Fruit fly (Drosophila melanogaster) whole organism, prepupa: ENCODE measurements around the gene CG12885.

Source experiments
- Blimp-1 ChIP-seq: fragments of 200-800 bp; sonication (Bioruptor generic); optimal IDR thresholded peaks from 3 replicates; lab custom pipeline; 2017; ENCODE audit warnings: missing biosample characterization, missing genetic modification characterization, mild to moderate bottlenecking, moderate library complexity, missing genetic modification reagents
- CG10631 ChIP-seq: fragments of 200-800 bp; sonication (Bioruptor generic); optimal IDR thresholded peaks from 2 replicates; lab custom pipeline; 2016; ENCODE audit warnings: missing biosample characterization, missing genetic modification characterization
- CG11902 ChIP-seq: fragments of 200-800 bp; sonication (Bioruptor generic); optimal IDR thresholded peaks from 3 replicates; lab custom pipeline; 2016; ENCODE audit warnings: missing biosample characterization, missing genetic modification characterization
- CG1621 ChIP-seq: fragments of 200-800 bp; sonication (Bioruptor generic); optimal IDR thresholded peaks from 3 replicates; lab custom pipeline; 2018; ENCODE audit warnings: missing biosample characterization, mild to moderate bottlenecking, missing genetic modification characterization
- CG3032 ChIP-seq: fragments of 200-800 bp; optimal IDR thresholded peaks from 2 replicates; lab custom pipeline; 2019; ENCODE audit warnings: missing biosample characterization, mild to moderate bottlenecking, missing genetic modification characterization, moderate library complexity
- CG31627 ChIP-seq: fragments of 200-800 bp; sonication (Bioruptor generic); optimal IDR thresholded peaks from 3 replicates; lab custom pipeline; 2016; ENCODE audit warnings: missing biosample characterization, missing genetic modification characterization
- CG32006 ChIP-seq: fragments of 200-800 bp; sonication (Bioruptor generic); optimal IDR thresholded peaks from 3 replicates; lab custom pipeline; 2017; ENCODE audit warnings: missing biosample characterization, mild to moderate bottlenecking, missing genetic modification characterization
- CG34406 ChIP-seq: fragments of 200-800 bp; sonication (Bioruptor generic); optimal IDR thresholded peaks from 3 replicates; lab custom pipeline; 2016; ENCODE audit warnings: missing biosample characterization, missing genetic modification characterization
- CG3919 ChIP-seq: fragments of 200-800 bp; sonication (Bioruptor generic); optimal IDR thresholded peaks from 3 replicates; lab custom pipeline; 2016; ENCODE audit warnings: missing biosample characterization, missing genetic modification characterization
- CG6276 ChIP-seq: fragments of 200-800 bp; sonication (Bioruptor generic); optimal IDR thresholded peaks from 2 replicates; lab custom pipeline; 2017; ENCODE audit warnings: missing biosample characterization, mild to moderate bottlenecking, missing genetic modification characterization
- CG6808 ChIP-seq: fragments of 200-800 bp; sonication (Bioruptor generic); optimal IDR thresholded peaks from 3 replicates; lab custom pipeline; 2017; ENCODE audit warnings: missing biosample characterization, missing genetic modification characterization, mild to moderate bottlenecking, moderate library complexity, missing genetic modification reagents
- CG8119 ChIP-seq: fragments of 200-800 bp; sonication (Bioruptor generic); IDR thresholded peaks from 3 replicates; pipeline ENCODE4 v1.3.6; 2022; ENCODE audit warnings: missing biosample characterization, missing genetic modification characterization
- CG9139 ChIP-seq: fragments of 200-800 bp; sonication (Bioruptor generic); optimal IDR thresholded peaks from 3 replicates; lab custom pipeline; 2017; ENCODE audit warnings: missing biosample characterization, mild to moderate bottlenecking, missing genetic modification characterization
- Eip75B ChIP-seq: fragments of 200-800 bp; sonication (Bioruptor generic); optimal IDR thresholded peaks from 3 replicates; lab custom pipeline; 2016; ENCODE audit warnings: missing biosample characterization, missing genetic modification characterization
- Eip78C ChIP-seq: fragments of 200-800 bp; sonication (Bioruptor generic); peaks from one replicate; lab custom pipeline; 2016; ENCODE audit warnings: missing biosample characterization, missing genetic modification characterization
- Ets21C ChIP-seq: fragments of 200-800 bp; sonication (Bioruptor generic); optimal IDR thresholded peaks from 3 replicates; lab custom pipeline; 2016; ENCODE audit warnings: missing biosample characterization, missing genetic modification characterization
- Ets96B ChIP-seq: fragments of 200-800 bp; optimal IDR thresholded peaks from 2 replicates; lab custom pipeline; 2019; ENCODE audit warnings: missing biosample characterization, mild to moderate bottlenecking, missing genetic modification characterization, moderate library complexity
- Lpt ChIP-seq: fragments of 200-800 bp; sonication (Bioruptor generic); optimal IDR thresholded peaks from 3 replicates; lab custom pipeline; 2016; ENCODE audit warnings: missing biosample characterization, missing genetic modification characterization
- Met ChIP-seq: fragments of 200-800 bp; sonication (Bioruptor generic); optimal IDR thresholded peaks from 3 replicates; lab custom pipeline; 2016; ENCODE audit warnings: missing biosample characterization, missing genetic modification characterization
- Sox14 ChIP-seq: fragments of 200-800 bp; sonication (Bioruptor generic); optimal IDR thresholded peaks from 3 replicates; lab custom pipeline; 2016; ENCODE audit warnings: missing biosample characterization, missing genetic modification characterization
- achi ChIP-seq: fragments of 200-800 bp; sonication (Bioruptor generic); optimal IDR thresholded peaks from 3 replicates; lab custom pipeline; 2016; ENCODE audit warnings: missing biosample characterization, missing genetic modification characterization
- acj6 ChIP-seq: fragments of 200-800 bp; sonication (Bioruptor generic); optimal IDR thresholded peaks from 3 replicates; lab custom pipeline; 2016; ENCODE audit warnings: missing biosample characterization, missing genetic modification characterization
- cyc ChIP-seq: fragments of 200-800 bp; sonication (Bioruptor generic); optimal IDR thresholded peaks from 3 replicates; lab custom pipeline; 2016; ENCODE audit warnings: missing biosample characterization, missing genetic modification characterization
- dac ChIP-seq: fragments of 200-800 bp; sonication (Bioruptor generic); optimal IDR thresholded peaks from 2 replicates; lab custom pipeline; 2017; ENCODE audit warnings: missing biosample characterization, mild to moderate bottlenecking, missing genetic modification characterization
- dsx ChIP-seq: fragments of 200-800 bp; optimal IDR thresholded peaks from 3 replicates; lab custom pipeline; 2019; ENCODE audit warnings: missing biosample characterization, mild to moderate bottlenecking, missing genetic modification characterization, moderate library complexity; ENCODE audit not compliant: poor library complexity, severe bottlenecking
- eg ChIP-seq: fragments of 200-800 bp; sonication (Bioruptor generic); IDR thresholded peaks from 3 replicates; pipeline ENCODE4 v1.3.6; 2022; ENCODE audit warnings: missing biosample characterization, missing genetic modification characterization
- esn ChIP-seq: fragments of 200-800 bp; sonication (Bioruptor generic); optimal IDR thresholded peaks from 2 replicates; lab custom pipeline; 2016; ENCODE audit warnings: missing biosample characterization, mild to moderate bottlenecking, missing genetic modification characterization, moderate library complexity
- lz ChIP-seq: fragments of 200-800 bp; sonication (Bioruptor generic); optimal IDR thresholded peaks from 3 replicates; lab custom pipeline; 2016; ENCODE audit warnings: missing biosample characterization, missing genetic modification characterization
- pdm3 ChIP-seq: fragments of 200-800 bp; sonication (Bioruptor generic); optimal IDR thresholded peaks from 3 replicates; lab custom pipeline; 2016; ENCODE audit warnings: missing biosample characterization, missing genetic modification characterization
- spab ChIP-seq: fragments of 200-800 bp; sonication (Bioruptor generic); optimal IDR thresholded peaks from 2 replicates; lab custom pipeline; 2017; ENCODE audit warnings: missing biosample characterization, mild to moderate bottlenecking, missing genetic modification characterization, missing genetic modification reagents
- ss ChIP-seq, 2 experiments: fragments of 200-800 bp; sonication (Bioruptor generic); optimal IDR thresholded peaks; 2 replicates in 1 of 2; 3 replicates in 1 of 2; lab custom pipeline; 2017 to 2018; ENCODE audit warnings: mild to moderate bottlenecking in 2 of 2, missing biosample characterization in 2 of 2, missing genetic modification characterization in 2 of 2, moderate library complexity in 1 of 2
- topi ChIP-seq: fragments of 200-800 bp; sonication (Bioruptor generic); optimal IDR thresholded peaks from 3 replicates; lab custom pipeline; 2016; ENCODE audit warnings: missing biosample characterization, missing genetic modification characterization

CG12885 gene

DNA sequence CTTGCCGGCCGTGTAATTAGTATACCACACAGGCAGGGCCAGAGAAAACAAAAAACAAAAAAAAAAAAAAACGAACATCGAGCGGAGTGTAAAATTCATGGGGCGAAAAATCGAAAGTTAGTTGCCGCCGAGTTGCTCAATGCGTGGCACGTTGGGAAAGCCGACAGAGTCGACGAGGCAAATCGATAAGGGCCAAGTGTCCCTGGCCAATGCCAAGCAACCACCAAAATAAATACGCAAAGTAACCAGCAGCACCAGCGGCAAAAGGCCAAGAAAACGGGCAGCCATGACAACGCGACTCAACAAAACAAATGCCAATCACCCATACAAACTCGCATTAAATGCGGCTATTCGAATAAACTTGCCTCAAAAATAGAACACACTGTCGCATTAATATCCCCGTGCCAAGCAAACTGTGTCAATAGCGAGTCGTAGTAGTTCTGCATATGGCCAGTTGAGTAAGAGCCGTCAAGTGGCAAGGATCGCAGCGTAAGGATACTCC lies at the start of gene CG12885:
Gene CG12885 (plus strand): TSS at position 452 of the 502 bp plus-strand sequence.
- TF ChIP-seq CG34406 (GFP tag; lab: Kevin White, UChicago) (no peak), CG3919 (no peak), achi (no peak), esn (GFP tag; lab: Kevin White, UChicago) (no peak), CG10631 (GFP tag; lab: Kevin White, UChicago) (no peak), lz (GFP tag; lab: Kevin White, UChicago) (no peak), ss (GFP tag; optimal IDR thresholded peaks at IDR 0.05; lab: Kevin White, UChicago) (no peak), CG32006 (GFP tag; lab: Kevin White, UChicago) (no peak), CG6808 (no peak), eg (GFP tag; lab: Robert Waterston, UW) (no peak), CG9139 (no peak), Blimp-1 (GFP tag; lab: Kevin White, UChicago) (no peak), CG31627 (GFP tag; lab: Kevin White, UChicago) (no peak), cyc (no peak), CG8119 (GFP tag; lab: Robert Waterston, UW) (no peak), Sox14 (GFP tag; lab: Kevin White, UChicago) (no peak), dac (no peak), CG3032 (tag; lab: Kevin White, UChicago) (no peak), Met (GFP tag; lab: Kevin White, UChicago) (no peak)

dm6 chr3R:27477507-27477906 lies 43.2 kb upstream of the CG12885 start:
- TF ChIP-seq acj6 (GFP tag; lab: Kevin White, UChicago) (no peak), Met (GFP tag; lab: Kevin White, UChicago) (no peak)

DNA sequence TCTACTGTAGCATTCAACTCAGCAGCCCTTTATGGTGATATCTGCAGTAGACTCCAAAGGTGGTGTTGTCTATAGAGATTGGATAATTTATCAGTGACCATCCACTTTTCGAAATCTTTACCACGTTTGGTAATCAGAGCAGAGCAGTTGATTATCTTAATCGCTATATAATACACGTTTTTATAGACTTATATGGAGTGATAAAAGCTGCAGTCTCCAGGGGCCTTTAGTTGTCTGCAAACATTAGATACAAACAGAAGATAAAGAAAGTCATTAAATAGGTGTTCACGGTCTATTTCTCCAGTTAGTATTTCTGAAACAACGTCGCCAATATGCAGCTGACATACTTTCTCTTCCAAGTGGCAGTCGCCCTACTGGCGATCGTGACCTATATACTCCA lies 42.3 kb upstream of the CG12885 start, which contains the start of gene Cyp6a18:
Gene Cyp6a18 (plus strand): TSS at position 301 of the 400 bp plus-strand sequence.
- TF ChIP-seq dac (no peak), Lpt (GFP tag; lab: Kevin White, UChicago) (no peak), CG6808 (no peak), CG3919 (no peak), spab (GFP tag; lab: Kevin White, UChicago) (no peak), Sox14 (GFP tag; lab: Kevin White, UChicago) (no peak), Ets21C (GFP tag; lab: Kevin White, UChicago) (no peak), dsx (no peak), CG34406 (GFP tag; lab: Kevin White, UChicago) (no peak), Eip78C (GFP tag; lab: Kevin White, UChicago) (no peak)

DNA sequence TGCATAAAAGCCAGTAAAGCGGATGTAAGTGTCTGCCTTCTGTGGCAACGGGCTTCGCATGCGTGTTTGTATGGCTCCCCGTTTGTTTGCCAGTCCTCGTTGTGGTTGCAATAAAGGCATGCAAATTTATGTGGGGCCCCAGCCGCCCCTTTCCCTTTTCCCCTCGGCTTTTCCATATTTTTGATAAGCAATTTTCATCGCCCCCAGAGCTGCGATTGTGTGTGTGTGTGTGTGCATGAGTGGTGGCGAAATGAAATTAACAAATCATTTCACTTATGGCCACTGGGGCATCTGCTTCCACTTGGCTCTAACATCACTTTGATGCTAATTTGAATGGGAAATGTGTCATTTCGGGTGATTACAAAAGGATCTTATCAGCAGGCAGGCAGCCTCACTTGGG lies 33.0 kb upstream of the CG12885 start, which contains the start of gene Gr98a:
Gene Gr98a (plus strand): TSS at position 301 of the 400 bp plus-strand sequence.
- TF ChIP-seq CG6276 (GFP tag; lab: Kevin White, UChicago) (no peak), CG11902 (GFP tag; lab: Kevin White, UChicago) (no peak), CG3032 (tag; lab: Kevin White, UChicago) (no peak), acj6 (GFP tag; lab: Kevin White, UChicago) (no peak), CG1621 (tag; lab: Kevin White, UChicago) (no peak), Ets96B (tag; lab: Kevin White, UChicago) (no peak), CG9139 (no peak), Lpt (GFP tag; lab: Kevin White, UChicago) (no peak), ss (GFP tag; optimal IDR thresholded peaks at IDR 0.05; lab: Kevin White, UChicago) (no peak), eg (GFP tag; lab: Robert Waterston, UW) (no peak), Eip75B (GFP tag; lab: Kevin White, UChicago) (no peak), cyc (no peak), esn (GFP tag; lab: Kevin White, UChicago) (no peak), pdm3 (GFP tag; lab: Kevin White, UChicago) (no peak)

DNA sequence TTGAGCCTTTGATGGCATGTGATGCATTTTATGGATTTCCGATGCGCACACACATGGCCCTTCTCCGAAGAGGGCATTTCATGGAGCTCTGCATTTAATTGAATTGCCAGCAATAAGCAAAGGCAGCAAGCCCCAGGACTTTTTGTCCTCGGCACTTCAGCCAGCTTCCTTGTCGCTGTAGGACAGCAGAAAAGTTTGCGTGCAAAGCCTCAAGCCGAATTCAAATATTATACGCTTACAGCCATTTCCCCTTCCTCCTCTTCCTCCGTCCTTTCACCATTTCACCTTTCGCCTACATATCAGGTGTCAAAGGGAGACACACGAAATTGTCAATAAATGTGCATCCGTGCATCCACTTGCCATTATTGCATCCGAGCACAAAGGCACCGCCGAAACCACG lies 23.1 kb upstream of the CG12885 start:
- no peak for TF ChIP-seq topi
- no peak for TF ChIP-seq CG31627 (GFP tag; lab: Kevin White, UChicago)
